Worm (Caenorhabditis elegans) whole organism, late embryonic: ENCODE data around the gene abu-1.

Experiments
- C08G9.2 ChIP-seq: sonication (generic microtip); optimal IDR thresholded peaks from 2 replicates; lab custom pipeline; 2016; ENCODE audit warnings: mild to moderate bottlenecking, missing genetic modification characterization, moderate library complexity, missing compliant biosample characterization
- F13H6.1 ChIP-seq: sonication (generic microtip); optimal IDR thresholded peaks from 2 replicates; lab custom pipeline; 2016; ENCODE audit warnings: missing genetic modification characterization, missing compliant biosample characterization
- K02D7.2 ChIP-seq: sonication (generic microtip); optimal IDR thresholded peaks from 2 replicates; lab custom pipeline; 2017; ENCODE audit warnings: mild to moderate bottlenecking, missing genetic modification characterization, missing compliant biosample characterization
- K09A11.1 ChIP-seq: sonication (generic microtip); optimal IDR thresholded peaks from 2 replicates; lab custom pipeline; 2017; ENCODE audit warnings: antibody characterized with exemption, mild to moderate bottlenecking, missing genetic modification characterization, missing compliant biosample characterization; ENCODE audit not compliant: insufficient read depth
- ahr-1 ChIP-seq: sonication (generic microtip); optimal IDR thresholded peaks from 2 replicates; lab custom pipeline; 2016; ENCODE audit warnings: missing genetic modification characterization, missing compliant biosample characterization
- ceh-18 ChIP-seq: sonication (generic microtip); optimal IDR thresholded peaks from 2 replicates; lab custom pipeline; 2016; ENCODE audit warnings: missing genetic modification characterization, missing compliant biosample characterization
- ceh-22 ChIP-seq: sonication (generic microtip); optimal IDR thresholded peaks from 2 replicates; lab custom pipeline; 2017; ENCODE audit warnings: missing biosample characterization, missing genetic modification characterization
- ceh-45 ChIP-seq: fragments of 200-800 bp; sonication (Bioruptor generic); IDR thresholded peaks from 2 replicates; pipeline ENCODE4 v1.3.6; 2022; ENCODE audit warnings: missing genetic modification reagents, missing genetic modification characterization, missing compliant biosample characterization
- ceh-6 ChIP-seq: fragments of 200-800 bp; sonication (Bioruptor generic); optimal IDR thresholded peaks from 2 replicates; lab custom pipeline; 2018; ENCODE audit warnings: mild to moderate bottlenecking, missing genetic modification characterization, missing compliant biosample characterization
- ceh-9 ChIP-seq: sonication (generic microtip); optimal IDR thresholded peaks from 2 replicates; lab custom pipeline; 2016; ENCODE audit warnings: mild to moderate bottlenecking, missing genetic modification characterization, inconsistent platforms, missing compliant biosample characterization
- elt-4 ChIP-seq: sonication (generic microtip); optimal IDR thresholded peaks from 2 replicates; lab custom pipeline; 2016; ENCODE audit warnings: missing genetic modification characterization, missing compliant biosample characterization
- eyg-1 ChIP-seq: sonication (generic microtip); optimal IDR thresholded peaks from 2 replicates; lab custom pipeline; 2016; ENCODE audit warnings: missing genotype, missing genetic modification characterization, missing compliant biosample characterization
- fax-1 ChIP-seq: sonication (generic microtip); optimal IDR thresholded peaks from 2 replicates; lab custom pipeline; 2016; ENCODE audit warnings: missing genotype, missing genetic modification characterization, missing compliant biosample characterization
- fkh-6 ChIP-seq: sonication (generic microtip); optimal IDR thresholded peaks from 2 replicates; lab custom pipeline; 2016; ENCODE audit warnings: missing genetic modification characterization, missing compliant biosample characterization
- gmeb-2 ChIP-seq: sonication (generic microtip); optimal IDR thresholded peaks from 2 replicates; lab custom pipeline; 2016; ENCODE audit warnings: missing genetic modification characterization, inconsistent platforms, missing compliant biosample characterization
- hlh-13 ChIP-seq: fragments of 200-800 bp; sonication (Bioruptor generic); optimal IDR thresholded peaks from 2 replicates; lab custom pipeline; 2018; ENCODE audit warnings: mild to moderate bottlenecking, missing genetic modification characterization, missing compliant biosample characterization
- hlh-15 ChIP-seq: sonication (generic microtip); optimal IDR thresholded peaks from 2 replicates; lab custom pipeline; 2016; ENCODE audit warnings: missing genetic modification characterization, missing compliant biosample characterization
- hlh-6 ChIP-seq: sonication (generic microtip); optimal IDR thresholded peaks from 2 replicates; lab custom pipeline; 2016; ENCODE audit warnings: missing genotype, missing genetic modification characterization, missing compliant biosample characterization
- mec-3 ChIP-seq: sonication (generic microtip); optimal IDR thresholded peaks from 2 replicates; lab custom pipeline; 2016; ENCODE audit warnings: borderline replicate concordance, missing genetic modification characterization, missing compliant biosample characterization
- nfya-1 ChIP-seq: sonication (generic microtip); optimal IDR thresholded peaks from 2 replicates; lab custom pipeline; 2017; ENCODE audit warnings: missing genetic modification characterization, mild to moderate bottlenecking, missing compliant biosample characterization, antibody characterized with exemption, moderate library complexity
- npax-4 ChIP-seq: sonication (generic microtip); optimal IDR thresholded peaks from 2 replicates; lab custom pipeline; 2016; ENCODE audit warnings: missing genetic modification characterization, missing compliant biosample characterization
- odd-2 ChIP-seq: sonication (generic microtip); optimal IDR thresholded peaks from 2 replicates; lab custom pipeline; 2017; ENCODE audit warnings: antibody characterized with exemption, mild to moderate bottlenecking, missing genetic modification characterization, missing compliant biosample characterization
- pat-9 ChIP-seq: fragments of 200-800 bp; sonication (Bioruptor generic); optimal IDR thresholded peaks from 2 replicates; lab custom pipeline; 2018; ENCODE audit warnings: mild to moderate bottlenecking, missing genetic modification characterization, moderate library complexity, missing compliant biosample characterization
- pax-1 ChIP-seq: fragments of 150-350 bp; optimal IDR thresholded peaks from 2 replicates; lab custom pipeline; 2014; ENCODE audit warnings: missing biosample characterization, missing genetic modification characterization
- pha-4 ChIP-seq: fragments of 150-350 bp; optimal IDR thresholded peaks from 2 replicates; lab custom pipeline; 2018; ENCODE audit warnings: missing biosample characterization, missing genetic modification reagents, missing genetic modification characterization
- pqm-1 ChIP-seq: sonication (generic microtip); optimal IDR thresholded peaks from 2 replicates; lab custom pipeline; 2016; ENCODE audit warnings: missing genetic modification characterization, missing compliant biosample characterization
- pros-1 ChIP-seq: fragments of 150-350 bp; optimal IDR thresholded peaks from 2 replicates; lab custom pipeline; 2014; ENCODE audit warnings: missing biosample characterization, missing genetic modification reagents, missing genetic modification characterization
- ref-2 ChIP-seq: sonication (generic microtip); optimal IDR thresholded peaks from 2 replicates; lab custom pipeline; 2016; ENCODE audit warnings: missing genetic modification characterization, missing compliant biosample characterization
- rnt-1 ChIP-seq: sonication (generic microtip); optimal IDR thresholded peaks from 2 replicates; lab custom pipeline; 2016; ENCODE audit warnings: missing genetic modification characterization, missing compliant biosample characterization
- sdc-2 ChIP-seq: sonication (generic microtip); optimal IDR thresholded peaks from 2 replicates; lab custom pipeline; 2016; ENCODE audit warnings: missing genotype, missing genetic modification characterization, missing compliant biosample characterization
- syd-9 ChIP-seq: sonication (generic microtip); optimal IDR thresholded peaks from 2 replicates; lab custom pipeline; 2016; ENCODE audit warnings: mild to moderate bottlenecking, missing genetic modification characterization, moderate library complexity, missing compliant biosample characterization
- tbx-7 ChIP-seq: sonication (generic microtip); optimal IDR thresholded peaks from 2 replicates; lab custom pipeline; 2016; ENCODE audit warnings: missing genotype, missing genetic modification characterization, missing compliant biosample characterization
- ttx-3 ChIP-seq: sonication (generic microtip); optimal IDR thresholded peaks from 2 replicates; lab custom pipeline; 2016; ENCODE audit warnings: missing genetic modification reagents, missing genetic modification characterization, missing compliant biosample characterization
- unc-42 ChIP-seq: sonication (generic microtip); optimal IDR thresholded peaks from 2 replicates; lab custom pipeline; 2016; ENCODE audit warnings: missing genotype, missing genetic modification characterization, missing compliant biosample characterization
- zip-5 ChIP-seq: sonication (generic microtip); optimal IDR thresholded peaks from 2 replicates; lab custom pipeline; 2016; ENCODE audit warnings: missing genetic modification characterization, missing compliant biosample characterization
- ztf-16 ChIP-seq: sonication (generic microtip); optimal IDR thresholded peaks from 2 replicates; lab custom pipeline; 2017; ENCODE audit warnings: missing genetic modification characterization, missing compliant biosample characterization

The abu-1 gene

ce11 chrV:10381726-10382125, at the start of gene abu-1:
Gene abu-1 (minus strand): TSS chrV:10381826.
- TF ChIP-seq elt-4 (tag; lab: Kevin White, UChicago) (no peak), pax-1 (no peak)
- TF ChIP-seq, all 69 proteins: peak for 0

- TF ChIP-seq pqm-1 (tag; lab: Kevin White, UChicago) (no peak), syd-9 (tag; lab: Kevin White, UChicago) (no peak), ceh-45 (no peak), mec-3 (tag; lab: Kevin White, UChicago) (no peak), hlh-6 (tag; lab: Kevin White, UChicago) (no peak), pros-1 (tag; lab: Kevin White, UChicago) (no peak), F13H6.1 (tag; lab: Kevin White, UChicago) (no peak), zip-5 (tag; lab: Kevin White, UChicago) (no peak), ahr-1 (tag; lab: Kevin White, UChicago) (no peak), ceh-22 (no peak), hlh-15 (tag; lab: Kevin White, UChicago) (no peak), K09A11.1 (tag; lab: Kevin White, UChicago) (no peak), ceh-9 (tag; lab: Kevin White, UChicago) (no peak), ceh-18 (tag; lab: Kevin White, UChicago) (no peak), ttx-3 (tag; lab: Kevin White, UChicago) (no peak)
These were observed 47.0 kb upstream of the abu-1 start, which contains the start of gene tag-314 for ce11 chrV:10428608-10429007. Gene tag-314 (minus strand): TSS chrV:10428708.

- no peak for TF ChIP-seq ceh-9 (tag; lab: Kevin White, UChicago)
- no peak for TF ChIP-seq pqm-1 (tag; lab: Kevin White, UChicago)
- TF ChIP-seq ceh-18 (tag; lab: Kevin White, UChicago), result no peak
- TF ChIP-seq mec-3 (tag; lab: Kevin White, UChicago), result no peak
- no peak for TF ChIP-seq gmeb-2
- TF ChIP-seq ceh-6, result no peak
- TF ChIP-seq syd-9 (tag; lab: Kevin White, UChicago), result no peak
- no peak for TF ChIP-seq K02D7.2
- TF ChIP-seq, all 69 proteins: peak for 0
These were observed 44.6 kb upstream of the abu-1 start, which contains the start of gene apc-10 for ce11 chrV:10426253-10426652. Gene apc-10 (minus strand): TSS chrV:10426353.

ce11 chrV:10425098-10425497, 43.5 kb upstream of the abu-1 start, which contains the start of gene col-12:
Gene col-12 (minus strand): TSS chrV:10425198.
- TF ChIP-seq pqm-1 (tag; lab: Kevin White, UChicago) (no peak), F13H6.1 (tag; lab: Kevin White, UChicago) (no peak), zip-5 (tag; lab: Kevin White, UChicago) (no peak), odd-2 (tag; lab: Kevin White, UChicago) (no peak), nfya-1 (no peak), hlh-6 (tag; lab: Kevin White, UChicago) (no peak), fkh-6 (no peak), unc-42 (tag; lab: Kevin White, UChicago) (no peak)

- TF ChIP-seq hlh-6 (tag; lab: Kevin White, UChicago), result no peak
- TF ChIP-seq F13H6.1 (tag; lab: Kevin White, UChicago), result no peak
- TF ChIP-seq pha-4, result no peak
- TF ChIP-seq ztf-16, result no peak
- TF ChIP-seq sdc-2 (tag; lab: Kevin White, UChicago), result no peak
- no peak for TF ChIP-seq pat-9
- no peak for TF ChIP-seq ahr-1 (tag; lab: Kevin White, UChicago)
- TF ChIP-seq rnt-1 (tag; lab: Kevin White, UChicago), result no peak
- TF ChIP-seq ceh-9 (tag; lab: Kevin White, UChicago), result no peak
- no peak for TF ChIP-seq ceh-6
- no peak for TF ChIP-seq tbx-7 (tag; lab: Kevin White, UChicago)
- no peak for TF ChIP-seq npax-4 (tag; lab: Kevin White, UChicago)
- TF ChIP-seq fax-1 (tag; lab: Kevin White, UChicago), result no peak
- no peak for TF ChIP-seq C08G9.2 (tag; lab: Kevin White, UChicago)
- no peak for TF ChIP-seq eyg-1 (tag; lab: Kevin White, UChicago)
- no peak for TF ChIP-seq ref-2 (tag; lab: Kevin White, UChicago)
- TF ChIP-seq hlh-13 (GFP tag; lab: Kevin White, UChicago), result no peak
- no peak for TF ChIP-seq odd-2 (tag; lab: Kevin White, UChicago)
These were observed 41.9 kb upstream of the abu-1 start for ce11 chrV:10423511-10423910.
